Fruit fly (Drosophila melanogaster): Measurements from ENCODE around the gene CG32266.
A peak's percentile ranks its signal among the peaks of the same experiment; 100 is the strongest.

CG32266 gene

dm6 chr3L:3806330-3806729, 15.7 kb downstream of the CG32266 start, which contains the start of the genes CG32264, ntc and IntS10:
TSS of gene CG32264 (minus strand) at chr3L:3806459.
TSS of gene ntc (minus strand) at chr3L:3806459.
TSS of gene IntS10 (plus strand) at chr3L:3806710.
- peak; percentile 69 for TF ChIP-seq sv (GFP tag; optimal IDR thresholded peaks at IDR 0.05)
- no peak for TF ChIP-seq Dif (GFP tag; optimal IDR thresholded peaks at IDR 0.05; ENCODE audit: partially characterized antibody)
- no peak for TF ChIP-seq brk (GFP tag; optimal IDR thresholded peaks at IDR 0.05)
- no peak for TF ChIP-seq CrebA (GFP tag; optimal IDR thresholded peaks at IDR 0.05; ENCODE audit: borderline replicate concordance)
- peak; percentile 70 for TF ChIP-seq Hnf4 (GFP tag; optimal IDR thresholded peaks at IDR 0.05)
- TF ChIP-seq HLH106 (tag; optimal IDR thresholded peaks at IDR 0.05): peak; percentile 55
- no peak for TF ChIP-seq sage (GFP tag; optimal IDR thresholded peaks at IDR 0.05)
- peak; percentile 73 for TF ChIP-seq OdsH (GFP tag; optimal IDR thresholded peaks at IDR 0.05)
- TF ChIP-seq foxo (GFP tag; optimal IDR thresholded peaks at IDR 0.05): peak in 1 of 2 experiments; percentile 80
- TF ChIP-seq fru (GFP tag; optimal IDR thresholded peaks at IDR 0.05): peak; percentile 74
- no peak for TF ChIP-seq Dfd (GFP tag; optimal IDR thresholded peaks at IDR 0.05)
- peak; percentile 79 for TF ChIP-seq br (GFP tag; optimal IDR thresholded peaks at IDR 0.05)
- TF ChIP-seq tai (GFP tag; optimal IDR thresholded peaks at IDR 0.05): no peak
- no peak for TF ChIP-seq Abd-B (GFP tag; optimal IDR thresholded peaks at IDR 0.05)
- TF ChIP-seq dsf (GFP tag; optimal IDR thresholded peaks at IDR 0.05; ENCODE audit: borderline replicate concordance): peak; percentile 15
- no peak for TF ChIP-seq GATAd (GFP tag; optimal IDR thresholded peaks at IDR 0.05)
- no peak for TF ChIP-seq CG32264 (GFP tag; optimal IDR thresholded peaks at IDR 0.05)
- TF ChIP-seq Myc (optimal IDR thresholded peaks at IDR 0.05): peak; percentile 93
- TF ChIP-seq Sp1 (GFP tag; optimal IDR thresholded peaks at IDR 0.05): peak; percentile 62
- no peak for TF ChIP-seq N (GFP tag; optimal IDR thresholded peaks at IDR 0.05)
- TF ChIP-seq lola (GFP tag; optimal IDR thresholded peaks at IDR 0.05): no peak
- no peak for TF ChIP-seq dmrt93B (GFP tag; optimal IDR thresholded peaks at IDR 0.05)
- TF ChIP-seq Rel (GFP tag; optimal IDR thresholded peaks at IDR 0.05): no peak
- peak; percentile 45 for TF ChIP-seq Rel (tag; optimal IDR thresholded peaks at IDR 0.05)
- no peak for TF ChIP-seq Hr78 (GFP tag; optimal IDR thresholded peaks at IDR 0.05)
- TF ChIP-seq psq (GFP tag; optimal IDR thresholded peaks at IDR 0.05): peak; percentile 40
- TF ChIP-seq jim (GFP tag; optimal IDR thresholded peaks at IDR 0.05): no peak
- TF ChIP-seq rgr (GFP tag; optimal IDR thresholded peaks at IDR 0.05): peak; percentile 79
- no peak for TF ChIP-seq dl (GFP tag; optimal IDR thresholded peaks at IDR 0.05; ENCODE audit: insufficient read depth in 1 of 2, partially characterized antibody in 2 of 2)
- peak; percentile 3 for TF ChIP-seq Hr83 (GFP tag; optimal IDR thresholded peaks at IDR 0.05; ENCODE audit: poor library complexity, severe bottlenecking)
- no peak for TF ChIP-seq Mio (GFP tag; optimal IDR thresholded peaks at IDR 0.05)
- no peak for TF ChIP-seq usp (GFP tag; optimal IDR thresholded peaks at IDR 0.05)
- peak; percentile 30 for TF ChIP-seq CG9705 (GFP tag; optimal IDR thresholded peaks at IDR 0.05)
- TF ChIP-seq Jra (GFP tag; optimal IDR thresholded peaks at IDR 0.05): peak; percentile 66
- TF ChIP-seq pan (optimal IDR thresholded peaks at IDR 0.05): no peak
- TF ChIP-seq ey (GFP tag; optimal IDR thresholded peaks at IDR 0.05): peak; percentile 76
- TF ChIP-seq woc (GFP tag; optimal IDR thresholded peaks at IDR 0.05): peak; percentile 84
- TF ChIP-seq h (GFP tag; optimal IDR thresholded peaks at IDR 0.05): peak; percentile 80
- TF ChIP-seq Vsx2 (GFP tag; optimal IDR thresholded peaks at IDR 0.05; ENCODE audit: partially characterized antibody): no peak

- TF ChIP-seq Sp1 (GFP tag; optimal IDR thresholded peaks at IDR 0.05) (no peak), Abd-B (GFP tag; optimal IDR thresholded peaks at IDR 0.05) (no peak), Hnf4 (GFP tag; optimal IDR thresholded peaks at IDR 0.05) (no peak)
These were observed 19.3 kb downstream of the CG32266 start, which contains the start of gene CG32262 for dm6 chr3L:3809943-3810342. TSS of gene CG32262 (minus strand) at chr3L:3810196.

dm6 chr3L:3811089-3811488, 20.5 kb downstream of the CG32266 start, which contains the start of the genes CG32263 and PIG-B:
TSS of gene CG32263 (minus strand) at chr3L:3811114.
TSS of gene PIG-B (plus strand) at chr3L:3811263.
- TF ChIP-seq psq (GFP tag; optimal IDR thresholded peaks at IDR 0.05) (peak; percentile 78), Myc (optimal IDR thresholded peaks at IDR 0.05) (peak; percentile 4), dl (GFP tag; optimal IDR thresholded peaks at IDR 0.05; ENCODE audit: insufficient read depth in 1 of 2, partially characterized antibody in 2 of 2) (no peak)

Measured in whole organism, wandering third instar larva.